Worm (Caenorhabditis elegans): ENCODE data around the gene dhhc-9.

Gene dhhc-9

ce11 chrX:2443304-2443703, 41.5 kb upstream of the dhhc-9 start, which contains the start of gene T07D1.3:
Gene T07D1.3 (minus strand): TSS chrX:2443404.
- TF ChIP-seq elt-1 (tag; optimal IDR thresholded peaks at IDR 0.05; ENCODE audit: borderline replicate concordance, insufficient read depth) (no peak), mab-5 (tag; optimal IDR thresholded peaks at IDR 0.05) (no peak), elt-3 (tag; optimal IDR thresholded peaks at IDR 0.05) (no peak), lsy-2 (tag; optimal IDR thresholded peaks at IDR 0.05) (no peak), nhr-12 (tag; optimal IDR thresholded peaks at IDR 0.05) (no peak), unc-62 (GFP tag; optimal IDR thresholded peaks at IDR 0.05) (no peak)

- TF ChIP-seq drap-1 (GFP tag; optimal IDR thresholded peaks at IDR 0.05) (no peak), nhr-76 (tag; optimal IDR thresholded peaks at IDR 0.05) (no peak), unc-120 (tag; optimal IDR thresholded peaks at IDR 0.05; ENCODE audit: poor library complexity, severe bottlenecking) (no peak), sptf-1 (tag; optimal IDR thresholded peaks at IDR 0.05) (no peak), blmp-1 (tag; optimal IDR thresholded peaks at IDR 0.05) (no peak), lin-13 (tag; optimal IDR thresholded peaks at IDR 0.05) (no peak), elt-3 (tag; optimal IDR thresholded peaks at IDR 0.05) (no peak), mls-2 (tag; optimal IDR thresholded peaks at IDR 0.05) (no peak), nhr-2 (tag; optimal IDR thresholded peaks at IDR 0.05) (no peak), flh-1 (GFP tag; optimal IDR thresholded peaks at IDR 0.05) (no peak), unc-62 (GFP tag; optimal IDR thresholded peaks at IDR 0.05) (no peak)
Observed at ce11 chrX:2441163-2441562, 39.3 kb upstream of the dhhc-9 start.

- TF ChIP-seq blmp-1 (tag; optimal IDR thresholded peaks at IDR 0.05) (no peak), lin-32 (GFP tag; optimal IDR thresholded peaks at IDR 0.05) (no peak), ceh-39 (tag; optimal IDR thresholded peaks at IDR 0.05) (no peak), ham-2 (GFP tag; optimal IDR thresholded peaks at IDR 0.05) (no peak)
Observed at ce11 chrX:2439728-2440127, 37.9 kb upstream of the dhhc-9 start.

ce11 chrX:2439309-2439708, 37.5 kb upstream of the dhhc-9 start:
- TF ChIP-seq sem-2 (GFP tag; optimal IDR thresholded peaks at IDR 0.05) (no peak), ces-1 (GFP tag; optimal IDR thresholded peaks at IDR 0.05) (no peak), blmp-1 (tag; optimal IDR thresholded peaks at IDR 0.05) (no peak), nhr-12 (tag; optimal IDR thresholded peaks at IDR 0.05) (no peak), nhr-76 (tag; optimal IDR thresholded peaks at IDR 0.05) (no peak), ham-2 (GFP tag; optimal IDR thresholded peaks at IDR 0.05) (no peak), zip-8 (tag; optimal IDR thresholded peaks at IDR 0.05) (no peak), lin-13 (tag; optimal IDR thresholded peaks at IDR 0.05) (no peak), mab-5 (tag; optimal IDR thresholded peaks at IDR 0.05) (no peak), lin-32 (GFP tag; optimal IDR thresholded peaks at IDR 0.05) (no peak), nhr-237 (tag; optimal IDR thresholded peaks at IDR 0.05) (no peak), elt-1 (tag; optimal IDR thresholded peaks at IDR 0.05; ENCODE audit: borderline replicate concordance, insufficient read depth) (no peak)

ce11 chrX:2438857-2439256, 37.0 kb upstream of the dhhc-9 start, which contains the start of gene gid-2:
Gene gid-2 (minus strand): TSS chrX:2438957.
- TF ChIP-seq mab-5 (tag; optimal IDR thresholded peaks at IDR 0.05) (no peak), unc-62 (GFP tag; optimal IDR thresholded peaks at IDR 0.05) (no peak), bed-3 (GFP tag; optimal IDR thresholded peaks at IDR 0.05) (no peak), hlh-1 (tag; optimal IDR thresholded peaks at IDR 0.05) (no peak)

- no peak for TF ChIP-seq lsy-2 (tag; optimal IDR thresholded peaks at IDR 0.05)
- TF ChIP-seq ceh-39 (tag; optimal IDR thresholded peaks at IDR 0.05), result no peak
- TF ChIP-seq blmp-1 (tag; optimal IDR thresholded peaks at IDR 0.05), result peak; percentile 13
- TF ChIP-seq sptf-1 (tag; optimal IDR thresholded peaks at IDR 0.05), result no peak
- no peak for TF ChIP-seq snpc-4 (tag; optimal IDR thresholded peaks at IDR 0.05)
- TF ChIP-seq mab-5 (tag; optimal IDR thresholded peaks at IDR 0.05), result no peak
- no peak for TF ChIP-seq unc-120 (tag; optimal IDR thresholded peaks at IDR 0.05; ENCODE audit: poor library complexity, severe bottlenecking)
- TF ChIP-seq mep-1 (tag; optimal IDR thresholded peaks at IDR 0.05), result no peak
- no peak for TF ChIP-seq cnd-1 (tag; optimal IDR thresholded peaks at IDR 0.05)
- TF ChIP-seq mls-2 (tag; optimal IDR thresholded peaks at IDR 0.05), result no peak
- no peak for TF ChIP-seq ceh-43 (GFP tag; optimal IDR thresholded peaks at IDR 0.05)
- TF ChIP-seq tbx-8 (GFP tag; optimal IDR thresholded peaks at IDR 0.05), result no peak
- TF ChIP-seq flh-1 (GFP tag; optimal IDR thresholded peaks at IDR 0.05), result no peak
- no peak for TF ChIP-seq pha-4 (tag; optimal IDR thresholded peaks at IDR 0.05)
- TF ChIP-seq nhr-28 (tag; optimal IDR thresholded peaks at IDR 0.05), result no peak
- no peak for TF ChIP-seq elt-3 (tag; optimal IDR thresholded peaks at IDR 0.05)
- TF ChIP-seq ham-2 (GFP tag; optimal IDR thresholded peaks at IDR 0.05), result peak; percentile 2
Observed at ce11 chrX:2435353-2435752, 33.5 kb upstream of the dhhc-9 start.
